Worm (Caenorhabditis elegans) whole organism, midembryonic: ENCODE data around the gene Y47D7A.9.

ENCODE experiments used
- T22C8.4 ChIP-seq: fragments of 200-800 bp; sonication (Bioruptor generic); IDR thresholded peaks from 2 replicates; pipeline ENCODE4 v1.3.6; 2022; ENCODE audit warnings: missing genetic modification characterization, missing compliant biosample characterization
- cog-1 ChIP-seq: sonication (generic microtip); optimal IDR thresholded peaks from 2 replicates; lab custom pipeline; 2016; ENCODE audit warnings: missing genetic modification characterization, missing compliant biosample characterization
- flt-1 ChIP-seq: fragments of 200-800 bp; sonication (Bioruptor generic); IDR thresholded peaks from 2 replicates; pipeline ENCODE4 v1.3.6; 2022; ENCODE audit warnings: missing genetic modification characterization, missing compliant biosample characterization
- med-1 ChIP-seq: sonication (generic microtip); optimal IDR thresholded peaks from 2 replicates; lab custom pipeline; 2017; ENCODE audit warnings: missing genetic modification characterization, mild to moderate bottlenecking, missing compliant biosample characterization, antibody characterized with exemption, missing genetic modification reagents; ENCODE audit not compliant: insufficient read depth
- ztf-29 ChIP-seq: fragments of 200-800 bp; sonication (Bioruptor generic); IDR thresholded peaks from 2 replicates; pipeline ENCODE4 v1.3.6; 2022; ENCODE audit warnings: missing genetic modification reagents, missing genetic modification characterization, missing compliant biosample characterization

DNA sequence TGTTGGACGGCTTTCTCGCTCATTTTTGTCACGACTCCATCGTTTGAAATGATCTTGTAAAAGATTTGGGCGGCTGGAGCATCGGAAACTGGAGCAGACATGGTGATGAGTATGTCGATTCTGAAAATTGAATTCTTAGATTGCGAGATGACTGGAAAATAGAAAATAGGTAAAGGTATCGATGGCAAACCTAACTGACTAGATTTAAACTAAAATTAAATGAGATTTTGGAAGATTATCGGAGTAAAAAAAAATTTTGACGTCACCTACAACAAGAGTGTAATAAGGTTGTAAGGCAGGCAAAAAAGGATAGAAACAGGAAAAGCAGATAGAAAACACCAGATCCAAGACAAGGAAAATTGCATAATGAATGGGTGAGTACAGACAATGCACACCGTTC, 2.3 kb downstream of the Y47D7A.9 start, which contains the start of gene skr-14:
- TF ChIP-seq cog-1 (no peak), med-1 (GFP tag; lab: Kevin White, UChicago) (no peak), ztf-29 (GFP tag; lab: Robert Waterston, UW) (no peak), T22C8.4 (GFP tag; lab: Robert Waterston, UW) (no peak), flt-1 (GFP tag; lab: Robert Waterston, UW) (no peak)
